Worm (Caenorhabditis elegans): ENCODE results near the gene exc-15.

DNA sequence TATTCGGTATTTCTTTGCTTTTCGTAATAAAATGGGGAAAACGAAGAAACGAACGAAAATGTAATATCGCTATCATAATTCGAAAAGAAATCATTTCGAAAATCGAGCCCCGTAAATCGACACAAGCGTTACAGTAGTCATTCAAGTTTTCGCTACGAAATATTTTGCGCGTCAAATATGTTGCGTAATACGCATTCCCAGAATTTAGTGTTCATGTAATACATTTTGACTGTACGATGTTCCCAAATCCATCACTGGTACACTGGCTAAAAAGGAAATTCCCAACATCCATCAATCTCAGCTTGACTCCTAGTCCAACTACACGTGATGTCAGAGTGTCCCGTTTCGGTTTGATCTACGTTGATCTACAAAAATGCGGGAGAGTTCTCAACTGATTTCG, 44.7 kb downstream of the exc-15 start:
- TF ChIP-seq W03F9.2 (tag; optimal IDR thresholded peaks at IDR 0.05) (no peak), him-1 (tag; optimal IDR thresholded peaks at IDR 0.05) (no peak)

Data from whole organism, L4/young adult.